Fruit fly (Drosophila melanogaster) whole organism, embryonic: ENCODE data around the gene CG31875.

Experiments used
- Abd-B ChIP-seq: fragments of 200-800 bp; sonication (Bioruptor generic); optimal IDR thresholded peaks from 2 replicates; lab custom pipeline; 2018; ENCODE audit warnings: missing biosample characterization, mild to moderate bottlenecking, missing genetic modification characterization, moderate library complexity
- Bdp1 ChIP-seq: fragments of 200-800 bp; sonication (Bioruptor generic); optimal IDR thresholded peaks from 3 replicates; lab custom pipeline; 2016; ENCODE audit warnings: missing biosample characterization, missing genetic modification characterization
- C15 ChIP-seq: fragments of 200-800 bp; sonication (Bioruptor generic); IDR thresholded peaks from 3 replicates; pipeline ENCODE4 v1.3.6; 2022; ENCODE audit warnings: missing biosample characterization, missing genetic modification characterization
- CG10366 ChIP-seq: fragments of 200-800 bp; sonication (Bioruptor generic); IDR thresholded peaks from 2 replicates; pipeline ENCODE4 v1.3.6; 2022; ENCODE audit warnings: missing biosample characterization, missing genetic modification characterization
- CG10462 ChIP-seq: fragments of 200-800 bp; sonication (Bioruptor generic); optimal IDR thresholded peaks from 2 replicates; lab custom pipeline; 2016; ENCODE audit warnings: missing biosample characterization, missing genetic modification characterization
- CG10959 ChIP-seq: fragments of 200-800 bp; sonication (Bioruptor generic); IDR thresholded peaks from 2 replicates; pipeline ENCODE4 v1.3.6; 2022; ENCODE audit warnings: missing biosample characterization, missing genetic modification characterization
- CG12219 ChIP-seq: fragments of 200-800 bp; sonication (Bioruptor generic); optimal IDR thresholded peaks from 3 replicates; lab custom pipeline; 2018; ENCODE audit warnings: missing biosample characterization, mild to moderate bottlenecking, missing genetic modification characterization
- CG13775 ChIP-seq: fragments of 200-800 bp; sonication (Bioruptor generic); optimal IDR thresholded peaks from 3 replicates; lab custom pipeline; 2017; ENCODE audit warnings: missing biosample characterization, mild to moderate bottlenecking, missing genetic modification characterization
- CG2199 ChIP-seq: fragments of 200-800 bp; sonication (Bioruptor generic); IDR thresholded peaks from 3 replicates; pipeline ENCODE4 v1.3.6; 2022; ENCODE audit warnings: missing biosample characterization, missing genetic modification characterization
- CG34224 ChIP-seq: fragments of 200-800 bp; sonication (Bioruptor generic); IDR thresholded peaks from 3 replicates; pipeline ENCODE4 v1.3.6; 2022; ENCODE audit warnings: missing biosample characterization, missing genetic modification characterization; ENCODE audit not compliant: partially characterized antibody
- CG3995 ChIP-seq: fragments of 200-800 bp; sonication (Bioruptor generic); optimal IDR thresholded peaks from 3 replicates; lab custom pipeline; 2016; ENCODE audit warnings: missing biosample characterization, missing genetic modification characterization
- CG7839 ChIP-seq: fragments of 200-800 bp; sonication (Bioruptor generic); optimal IDR thresholded peaks from 3 replicates; lab custom pipeline; 2018; ENCODE audit warnings: missing biosample characterization, mild to moderate bottlenecking, missing genetic modification characterization, moderate library complexity
- CG8765 ChIP-seq: fragments of 200-800 bp; sonication (Bioruptor generic); IDR thresholded peaks from 2 replicates; pipeline ENCODE4 v1.3.6; 2022; ENCODE audit warnings: missing biosample characterization, missing genetic modification characterization
- CG8944 ChIP-seq: fragments of 200-800 bp; sonication (Bioruptor generic); optimal IDR thresholded peaks from 3 replicates; lab custom pipeline; 2016; ENCODE audit warnings: missing biosample characterization, missing genetic modification characterization
- CG9215 ChIP-seq: fragments of 200-800 bp; sonication (Bioruptor generic); IDR thresholded peaks from 2 replicates; pipeline ENCODE4 v1.3.6; 2022; ENCODE audit warnings: missing biosample characterization, missing genetic modification characterization
- CkIIα-i1 ChIP-seq: fragments of 200-800 bp; sonication (Bioruptor generic); IDR thresholded peaks from 2 replicates; pipeline ENCODE4 v1.3.6; 2022; ENCODE audit warnings: missing biosample characterization, missing genetic modification characterization
- Dip3 ChIP-seq: fragments of 200-800 bp; sonication (Bioruptor generic); optimal IDR thresholded peaks from 3 replicates; lab custom pipeline; 2016; ENCODE audit warnings: missing biosample characterization, missing genetic modification characterization
- HLH4C ChIP-seq: fragments of 200-800 bp; sonication (Bioruptor generic); IDR thresholded peaks from 3 replicates; pipeline ENCODE4 v1.3.6; 2022; ENCODE audit warnings: missing biosample characterization, missing genetic modification characterization; ENCODE audit not compliant: partially characterized antibody
- Hmx ChIP-seq: fragments of 200-800 bp; sonication (Bioruptor generic); optimal IDR thresholded peaks from 2 replicates; lab custom pipeline; 2016; ENCODE audit warnings: missing biosample characterization, missing genetic modification characterization
- Hr3 ChIP-seq: fragments of 200-800 bp; sonication (Bioruptor generic); optimal IDR thresholded peaks from 3 replicates; lab custom pipeline; 2016; ENCODE audit warnings: missing biosample characterization, missing genetic modification characterization
- Hsf ChIP-seq: fragments of 200-800 bp; sonication (Bioruptor generic); optimal IDR thresholded peaks from 3 replicates; lab custom pipeline; 2016; ENCODE audit warnings: missing biosample characterization, missing genetic modification characterization
- Lpt ChIP-seq: fragments of >200 bp; optimal IDR thresholded peaks from 2 replicates; lab custom pipeline; 2018; ENCODE audit warnings: missing biosample characterization, missing genetic modification characterization
- NFAT ChIP-seq: fragments of 200-800 bp; sonication (Bioruptor generic); IDR thresholded peaks from 2 replicates; pipeline ENCODE4 v1.3.6; 2022; ENCODE audit warnings: missing biosample characterization, missing genetic modification characterization
- Nf-YC ChIP-seq: fragments of 200-800 bp; optimal IDR thresholded peaks from 3 replicates; lab custom pipeline; 2019; ENCODE audit warnings: missing biosample characterization, mild to moderate bottlenecking, missing genetic modification characterization, moderate library complexity
- Opbp ChIP-seq: fragments of 200-800 bp; sonication (Bioruptor generic); IDR thresholded peaks from 3 replicates; pipeline ENCODE4 v1.3.6; 2022; ENCODE audit warnings: missing biosample characterization, missing genetic modification characterization; ENCODE audit not compliant: partially characterized antibody
- Poxn ChIP-seq: fragments of 200-800 bp; sonication (Bioruptor generic); IDR thresholded peaks from 2 replicates; pipeline ENCODE4 v1.3.6; 2022; ENCODE audit warnings: missing biosample characterization, missing genetic modification characterization
- Ravus ChIP-seq: fragments of 200-800 bp; sonication (Bioruptor generic); IDR thresholded peaks from 2 replicates; pipeline ENCODE4 v1.3.6; 2022; ENCODE audit warnings: missing biosample characterization, missing genetic modification characterization
- Rfx ChIP-seq: fragments of 200-800 bp; sonication (Bioruptor generic); IDR thresholded peaks from 2 replicates; pipeline ENCODE4 v1.3.6; 2022; ENCODE audit warnings: missing biosample characterization, missing genetic modification characterization
- Sox100B ChIP-seq: fragments of 200-800 bp; sonication (Bioruptor generic); optimal IDR thresholded peaks from 3 replicates; lab custom pipeline; 2018; ENCODE audit warnings: missing biosample characterization, mild to moderate bottlenecking, missing genetic modification characterization
- Xrp1 ChIP-seq: fragments of 200-800 bp; sonication (Bioruptor generic); IDR thresholded peaks from 2 replicates; pipeline ENCODE4 v1.3.6; 2022; ENCODE audit warnings: missing biosample characterization, missing genetic modification characterization
- YL-1 ChIP-seq: fragments of 200-800 bp; sonication (Bioruptor generic); optimal IDR thresholded peaks from 3 replicates; lab custom pipeline; 2017; ENCODE audit warnings: missing biosample characterization, mild to moderate bottlenecking, missing genetic modification characterization
- ac ChIP-seq: fragments of 200-800 bp; sonication (Bioruptor generic); optimal IDR thresholded peaks from 3 replicates; lab custom pipeline; 2017; ENCODE audit warnings: missing biosample characterization, mild to moderate bottlenecking, missing genetic modification characterization
- aop ChIP-seq: fragments of 200-800 bp; sonication (Bioruptor generic); IDR thresholded peaks from 2 replicates; pipeline ENCODE4 v1.3.6; 2022; ENCODE audit warnings: missing biosample characterization, missing genetic modification characterization
- btn ChIP-seq: fragments of 200-800 bp; sonication (Bioruptor generic); optimal IDR thresholded peaks from 2 replicates; lab custom pipeline; 2016; ENCODE audit warnings: missing biosample characterization, missing genetic modification characterization
- croc ChIP-seq: fragments of 200-800 bp; sonication (Bioruptor generic); conservative IDR thresholded peaks from 3 replicates; pipeline ENCODE4 v1.3.6; 2022; ENCODE audit warnings: missing biosample characterization, missing genetic modification characterization
- ftz-f1 ChIP-seq: fragments of 200-800 bp; sonication (Bioruptor generic); optimal IDR thresholded peaks from 2 replicates; lab custom pipeline; 2016; ENCODE audit warnings: missing biosample characterization, missing genetic modification characterization
- fu2 ChIP-seq: fragments of 200-800 bp; sonication (Bioruptor generic); optimal IDR thresholded peaks from 2 replicates; lab custom pipeline; 2016; ENCODE audit warnings: missing biosample characterization, missing genetic modification characterization
- gcm2 ChIP-seq: fragments of 200-800 bp; sonication (Bioruptor generic); optimal IDR thresholded peaks from 2 replicates; lab custom pipeline; 2016; ENCODE audit warnings: missing biosample characterization, missing genetic modification characterization
- kay ChIP-seq: fragments of 200-800 bp; sonication (Bioruptor generic); optimal IDR thresholded peaks from 2 replicates; lab custom pipeline; 2016; ENCODE audit warnings: missing biosample characterization, missing genetic modification characterization
- lilli ChIP-seq: fragments of 200-800 bp; sonication (Bioruptor generic); optimal IDR thresholded peaks from 3 replicates; lab custom pipeline; 2016; ENCODE audit warnings: missing biosample characterization, missing genetic modification characterization
- mam ChIP-seq: fragments of 200-800 bp; sonication (Bioruptor generic); optimal IDR thresholded peaks from 3 replicates; lab custom pipeline; 2016; ENCODE audit warnings: missing biosample characterization, missing genetic modification characterization
- prd ChIP-seq, 3 experiments: fragments of >200 bp in 2 of 3; fragments of 200-800 bp in 1 of 3; sonication (Bioruptor generic) in 1 of 3; optimal IDR thresholded peaks in 2 of 3; IDR thresholded peaks in 1 of 3; 2 replicates in 2 of 3; 3 replicates in 1 of 3; pipeline versions ENCODE4 v1.3.6 to Lab custom; 2017 to 2022; ENCODE audit warnings: missing biosample characterization in 1 of 3, missing genetic modification characterization in 1 of 3
- psq ChIP-seq: fragments of 200-800 bp; sonication (Bioruptor generic); optimal IDR thresholded peaks from 2 replicates; lab custom pipeline; 2017; ENCODE audit warnings: missing biosample characterization, missing genetic modification characterization
- run ChIP-seq: fragments of 200-800 bp; sonication (Bioruptor generic); optimal IDR thresholded peaks from 3 replicates; lab custom pipeline; 2018; ENCODE audit warnings: missing biosample characterization, mild to moderate bottlenecking, missing genetic modification characterization
- sd ChIP-seq: fragments of 200-800 bp; sonication (Bioruptor generic); optimal IDR thresholded peaks from 3 replicates; lab custom pipeline; 2018; ENCODE audit warnings: missing biosample characterization, mild to moderate bottlenecking, missing genetic modification characterization, moderate library complexity
- sens-2 ChIP-seq: fragments of 200-800 bp; sonication (Bioruptor generic); IDR thresholded peaks from 2 replicates; pipeline ENCODE4 v1.3.6; 2022; ENCODE audit warnings: missing biosample characterization, missing genetic modification characterization
- trh ChIP-seq: fragments of 200-800 bp; sonication (Bioruptor generic); optimal IDR thresholded peaks from 2 replicates; lab custom pipeline; 2016; ENCODE audit warnings: missing biosample characterization, missing genetic modification characterization
- unpg ChIP-seq: fragments of 200-800 bp; sonication (Bioruptor generic); optimal IDR thresholded peaks from 3 replicates; lab custom pipeline; 2018; ENCODE audit warnings: missing biosample characterization, mild to moderate bottlenecking, missing genetic modification characterization, moderate library complexity
- wek ChIP-seq: fragments of 200-800 bp; sonication (Bioruptor generic); optimal IDR thresholded peaks from 3 replicates; lab custom pipeline; 2018; ENCODE audit warnings: missing biosample characterization, mild to moderate bottlenecking, missing genetic modification characterization, moderate library complexity

The CG31875 gene

DNA sequence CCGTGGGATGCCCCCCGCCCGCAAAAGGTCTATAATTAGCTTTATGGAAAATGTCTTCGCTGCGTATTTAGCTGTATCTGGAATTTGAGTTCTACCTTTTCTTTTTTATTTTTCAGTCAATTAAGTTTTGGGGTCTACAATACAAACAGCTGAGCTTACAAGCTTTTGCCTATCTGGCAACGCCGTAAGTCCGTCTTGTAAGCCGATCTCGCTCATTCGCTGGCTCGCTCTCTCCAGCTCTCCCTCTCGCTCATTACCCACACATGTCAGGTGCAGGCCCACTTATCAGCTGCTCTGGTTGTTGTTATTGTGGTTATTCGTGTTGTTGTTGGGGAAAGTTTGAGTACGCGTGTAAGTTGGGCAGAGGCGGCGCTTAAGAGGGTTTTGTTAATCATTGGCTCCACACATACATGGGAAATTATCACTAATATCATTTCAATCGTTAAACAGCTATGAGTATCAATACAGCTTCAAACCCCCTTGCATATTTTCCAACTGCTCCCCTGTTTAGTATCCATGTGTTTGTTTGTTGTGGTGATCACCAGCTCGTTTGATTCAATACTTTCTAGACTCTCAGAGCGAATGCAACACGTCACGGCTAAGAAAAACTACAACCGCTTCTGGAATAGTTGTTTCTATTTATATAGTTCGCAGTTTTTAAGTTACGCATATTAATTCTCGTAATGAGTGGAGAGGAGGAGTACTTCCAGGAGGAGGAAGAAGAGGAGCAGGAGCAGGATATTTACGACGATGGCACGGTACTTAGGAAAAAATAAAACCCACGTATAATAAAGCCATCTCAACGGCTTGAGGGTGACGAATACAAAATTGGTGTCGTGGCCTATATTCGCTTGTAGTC, 7.5 kb upstream of the CG31875 start (continued):
- TF ChIP-seq sd (tag; lab: Kevin White, UChicago), result no peak
- peak; percentile 91 for TF ChIP-seq Bdp1 (GFP tag; lab: Kevin White, UChicago)
- TF ChIP-seq CG13775 (GFP tag; lab: Kevin White, UChicago), result peak; percentile 92
- TF ChIP-seq fu2 (GFP tag; lab: Kevin White, UChicago), result peak; percentile 97
- peak; percentile 95 for TF ChIP-seq Hr3 (GFP tag; lab: Kevin White, UChicago)
- peak; percentile 96 for TF ChIP-seq CG8765 (GFP tag; lab: Robert Waterston, UW)
- no peak for TF ChIP-seq Opbp (GFP tag; lab: Robert Waterston, UW)
- TF ChIP-seq Dip3 (GFP tag; lab: Kevin White, UChicago), result peak; percentile 98
- peak; percentile 94 for TF ChIP-seq Hmx (GFP tag; lab: Kevin White, UChicago)
- peak; percentile 98 for TF ChIP-seq Hsf
- TF ChIP-seq gcm2, result peak; percentile 92
- TF ChIP-seq btn, result peak; percentile 94
- peak; percentile 92 for TF ChIP-seq Ravus (GFP tag; lab: Robert Waterston, UW)
- TF ChIP-seq kay, result peak; percentile 97
- TF ChIP-seq CG10462 (GFP tag; lab: Kevin White, UChicago), result peak; percentile 95
- peak; percentile 90 for TF ChIP-seq Poxn (GFP tag; lab: Robert Waterston, UW)
- TF ChIP-seq CG12219 (GFP tag; lab: Kevin White, UChicago), result peak; percentile 97
- peak; percentile 94 for TF ChIP-seq aop
- no peak for TF ChIP-seq CG34224 (GFP tag; lab: Robert Waterston, UW)
- peak; percentile 96 for TF ChIP-seq C15
- TF ChIP-seq Rfx (GFP tag; lab: Robert Waterston, UW), result peak; percentile 99
- peak; percentile 98 for TF ChIP-seq NFAT
- no peak for TF ChIP-seq HLH4C (GFP tag; lab: Robert Waterston, UW)
- peak; percentile 95 for TF ChIP-seq Abd-B
- TF ChIP-seq Lpt (GFP tag; lab: Kevin White, UChicago), result no peak
- TF ChIP-seq YL-1 (GFP tag; lab: Kevin White, UChicago), result peak; percentile 75
- TF ChIP-seq CG10366 (GFP tag; lab: Robert Waterston, UW), result peak; percentile 98
- TF ChIP-seq ftz-f1 (GFP tag; lab: Kevin White, UChicago), result no peak
- TF ChIP-seq trh (GFP tag; lab: Kevin White, UChicago), result peak; percentile 86
- peak; percentile 84 for TF ChIP-seq CG3995 (GFP tag; lab: Kevin White, UChicago)
- peak; percentile 98 for TF ChIP-seq unpg (GFP tag; lab: Kevin White, UChicago)
- peak; percentile 96 for TF ChIP-seq sens-2 (GFP tag; lab: Robert Waterston, UW)
- TF ChIP-seq ac (GFP tag; lab: Kevin White, UChicago), result peak; percentile 79
- peak; percentile 98 for TF ChIP-seq CG8944 (GFP tag; lab: Kevin White, UChicago)
- TF ChIP-seq CG7839 (tag; lab: Kevin White, UChicago), result peak; percentile 97
- TF ChIP-seq croc, result peak; percentile 93
- peak; percentile 94 for TF ChIP-seq CG9215 (GFP tag; lab: Robert Waterston, UW)
- TF ChIP-seq Nf-YC (tag; lab: Kevin White, UChicago), result peak; percentile 84
- peak; percentile 89 for TF ChIP-seq wek
- TF ChIP-seq prd (optimal IDR thresholded peaks at IDR 0.05; lab: Kevin White, UChicago), result no peak
- peak; percentile 98 for TF ChIP-seq prd (GFP tag; IDR thresholded peaks at IDR 0.05; lab: Robert Waterston, UW)
- peak; percentile 88 for TF ChIP-seq CkIIα-i1
- TF ChIP-seq CG2199 (GFP tag; lab: Robert Waterston, UW), result peak; percentile 98
- peak; percentile 99 for TF ChIP-seq lilli (GFP tag; lab: Kevin White, UChicago)
- peak; percentile 98 for TF ChIP-seq Xrp1 (GFP tag; lab: Robert Waterston, UW)
- peak; percentile 89 for TF ChIP-seq run (tag; lab: Kevin White, UChicago)
- TF ChIP-seq CG10959, result peak; percentile 93
- TF ChIP-seq Sox100B (GFP tag; lab: Kevin White, UChicago), result peak; percentile 89
- peak; percentile 99 for TF ChIP-seq mam (GFP tag; lab: Kevin White, UChicago)
- TF ChIP-seq psq (GFP tag; lab: Kevin White, UChicago), result peak; percentile 82
